Fruit fly (Drosophila melanogaster): ENCODE data around the gene Ptth.
A peak's percentile ranks its signal among the peaks of the same experiment; 100 is the strongest.

DNA sequence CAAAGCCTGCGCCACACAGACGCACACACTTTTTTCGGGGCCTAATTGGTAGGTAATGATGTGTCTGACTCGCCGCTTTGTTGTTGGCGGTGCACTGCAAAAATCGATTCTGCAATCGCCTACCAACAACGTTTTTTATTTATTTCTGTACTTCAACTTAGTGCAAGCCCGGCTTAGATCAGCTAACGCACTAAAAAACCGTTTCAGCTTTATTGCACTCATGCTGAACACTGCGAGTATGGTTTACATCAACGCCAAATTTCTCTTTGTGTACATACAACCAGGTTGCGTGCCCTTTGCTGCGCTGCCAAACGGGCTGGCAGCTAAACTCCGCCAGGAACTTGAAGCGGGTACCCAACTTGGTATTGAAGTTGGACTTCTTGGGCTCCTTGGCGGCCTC, 46.5 kb downstream of the Ptth start:
- TF ChIP-seq Hr78 (GFP tag; optimal IDR thresholded peaks at IDR 0.05) (no peak), woc (GFP tag; optimal IDR thresholded peaks at IDR 0.05) (peak; percentile 92), usp (GFP tag; optimal IDR thresholded peaks at IDR 0.05) (no peak), sage (GFP tag; optimal IDR thresholded peaks at IDR 0.05) (peak; percentile 81), HLH106 (tag; optimal IDR thresholded peaks at IDR 0.05) (peak; percentile 89), Jra (GFP tag; optimal IDR thresholded peaks at IDR 0.05) (no peak), Abd-B (GFP tag; optimal IDR thresholded peaks at IDR 0.05) (no peak), Dfd (GFP tag; optimal IDR thresholded peaks at IDR 0.05) (no peak), jim (GFP tag; optimal IDR thresholded peaks at IDR 0.05) (no peak), GATAd (GFP tag; optimal IDR thresholded peaks at IDR 0.05) (no peak), Dif (GFP tag; optimal IDR thresholded peaks at IDR 0.05; ENCODE audit: partially characterized antibody) (no peak)
